Worm (Caenorhabditis elegans) whole organism, L4 larva: ENCODE data around the gene F54C8.7.

ENCODE experiments used
- F37D6.2 ChIP-seq: sonication (generic microtip); optimal IDR thresholded peaks from 2 replicates; lab custom pipeline; 2016; ENCODE audit warnings: mild to moderate bottlenecking, missing genetic modification characterization, missing compliant biosample characterization
- F44E2.7 ChIP-seq: fragments of 200-800 bp; sonication (Bioruptor generic); IDR thresholded peaks from 2 replicates; pipeline ENCODE4 v2.1.2; 2022; ENCODE audit warnings: missing genetic modification characterization, missing compliant biosample characterization
- R02D3.7 ChIP-seq: fragments of 150-350 bp; sonication (generic microtip); optimal IDR thresholded peaks from 3 replicates; lab custom pipeline; 2014; ENCODE audit warnings: missing biosample characterization, missing genetic modification characterization
- T20F7.1 ChIP-seq: fragments of 200-800 bp; sonication (Bioruptor generic); optimal IDR thresholded peaks from 2 replicates; lab custom pipeline; 2018; ENCODE audit warnings: mild to moderate bottlenecking, missing genetic modification characterization, missing compliant biosample characterization
- T26A8.4 ChIP-seq: fragments of 200-800 bp; sonication (Bioruptor generic); IDR thresholded peaks from 2 replicates; pipeline ENCODE4 v1.3.6; 2022; ENCODE audit warnings: missing genetic modification characterization, missing compliant biosample characterization
- Y105C5A.15 ChIP-seq: fragments of 200-800 bp; sonication (Bioruptor generic); IDR thresholded peaks from 2 replicates; pipeline ENCODE4 v1.3.6; 2022; ENCODE audit warnings: missing genetic modification characterization, missing compliant biosample characterization
- Y75B8A.6 ChIP-seq: fragments of 200-800 bp; sonication (Bioruptor generic); IDR thresholded peaks from 2 replicates; pipeline ENCODE4 v1.3.6; 2022; ENCODE audit warnings: missing genetic modification reagents, missing genetic modification characterization, missing compliant biosample characterization
- ZK546.5 ChIP-seq, 2 experiments: sonication (generic microtip); optimal IDR thresholded peaks; 2 replicates each; lab custom pipeline; 2017; ENCODE audit warnings: missing biosample characterization in 2 of 2, missing genetic modification characterization in 2 of 2
- aha-1 ChIP-seq: fragments of 150-350 bp; peaks from one replicate; lab custom pipeline; 2014; ENCODE audit warnings: missing biosample characterization, missing genetic modification characterization
- ama-1 ChIP-seq: fragments of 150-350 bp; optimal IDR thresholded peaks from 2 replicates; lab custom pipeline; 2014; ENCODE audit warnings: inconsistent platforms, mixed read lengths
- arid-1 ChIP-seq: fragments of 200-800 bp; sonication (Bioruptor generic); conservative IDR thresholded peaks from 2 replicates; pipeline ENCODE4 v1.3.6; 2022; ENCODE audit warnings: missing genetic modification reagents, missing genetic modification characterization, missing compliant biosample characterization
- attf-4 ChIP-seq: sonication (generic microtip); optimal IDR thresholded peaks from 3 replicates; lab custom pipeline; 2017; ENCODE audit warnings: missing biosample characterization, missing genetic modification characterization
- ceh-20 ChIP-seq: fragments of 200-800 bp; sonication (Bioruptor generic); IDR thresholded peaks from 2 replicates; pipeline ENCODE4 v1.3.6; 2022; ENCODE audit warnings: missing genetic modification reagents, missing genetic modification characterization, missing compliant biosample characterization
- ceh-28 ChIP-seq: fragments of 150-350 bp; optimal IDR thresholded peaks from 2 replicates; lab custom pipeline; 2014; ENCODE audit warnings: missing biosample characterization, missing genetic modification reagents, missing genetic modification characterization
- ceh-32 ChIP-seq: sonication (generic microtip); optimal IDR thresholded peaks from 2 replicates; lab custom pipeline; 2016; ENCODE audit warnings: mild to moderate bottlenecking, missing genetic modification characterization, missing compliant biosample characterization; ENCODE audit not compliant: poor library complexity
- ceh-62 ChIP-seq: sonication (generic microtip); optimal IDR thresholded peaks from 2 replicates; lab custom pipeline; 2017; ENCODE audit warnings: missing biosample characterization, missing genetic modification characterization
- ctbp-1 ChIP-seq: fragments of 200-800 bp; sonication (Bioruptor generic); IDR thresholded peaks from 2 replicates; pipeline ENCODE4 v1.3.6; 2022; ENCODE audit warnings: missing genetic modification reagents, missing genetic modification characterization, missing compliant biosample characterization
- daf-16 ChIP-seq, 3 experiments: sonication (generic microtip); optimal IDR thresholded peaks; 2 replicates each; lab custom pipeline; 2016 to 2017; ENCODE audit warnings: missing genetic modification characterization in 3 of 3, missing genetic modification reagents in 3 of 3, mild to moderate bottlenecking in 2 of 3, missing compliant biosample characterization in 2 of 3, missing biosample characterization in 1 of 3, moderate library complexity in 1 of 3
- daf-8 ChIP-seq: fragments of 200-800 bp; sonication (Bioruptor generic); IDR thresholded peaks from 2 replicates; pipeline ENCODE4 v1.3.6; 2022; ENCODE audit warnings: missing genetic modification characterization, missing compliant biosample characterization
- dmd-8 ChIP-seq: fragments of 200-800 bp; sonication (Bioruptor generic); IDR thresholded peaks from 2 replicates; pipeline ENCODE4 v1.3.6; 2022; ENCODE audit warnings: missing genetic modification characterization, missing compliant biosample characterization
- dmd-9 ChIP-seq: fragments of 200-800 bp; sonication (Bioruptor generic); IDR thresholded peaks from 2 replicates; pipeline ENCODE4 v1.3.6; 2022; ENCODE audit warnings: missing genetic modification reagents, missing genetic modification characterization, missing compliant biosample characterization
- dpl-1 ChIP-seq: fragments of 150-350 bp; optimal IDR thresholded peaks from 2 replicates; lab custom pipeline; 2014; ENCODE audit warnings: missing biosample characterization, missing genetic modification reagents, missing genetic modification characterization
- dve-1 ChIP-seq: sonication (generic microtip); optimal IDR thresholded peaks from 2 replicates; lab custom pipeline; 2017; ENCODE audit warnings: antibody characterized with exemption, mild to moderate bottlenecking, missing genetic modification characterization, missing compliant biosample characterization; ENCODE audit not compliant: insufficient read depth
- egl-27 ChIP-seq: sonication (generic microtip); optimal IDR thresholded peaks from 3 replicates; lab custom pipeline; 2017; ENCODE audit warnings: missing biosample characterization, missing genetic modification reagents, missing genetic modification characterization
- egl-43 ChIP-seq: fragments of 200-800 bp; sonication (Bioruptor generic); IDR thresholded peaks from 2 replicates; pipeline ENCODE4 v1.3.6; 2022; ENCODE audit warnings: missing genetic modification reagents, missing genetic modification characterization, missing compliant biosample characterization
- fos-1 ChIP-seq: fragments of 150-350 bp; optimal IDR thresholded peaks from 2 replicates; lab custom pipeline; 2014; ENCODE audit warnings: missing biosample characterization, missing genetic modification characterization
- hmg-1.1 ChIP-seq: fragments of 200-800 bp; sonication (Bioruptor generic); IDR thresholded peaks from 2 replicates; pipeline ENCODE4 v1.3.6; 2022; ENCODE audit warnings: missing genetic modification reagents, missing genetic modification characterization, missing compliant biosample characterization
- lin-13 ChIP-seq: fragments of 150-350 bp; optimal IDR thresholded peaks from 2 replicates; lab custom pipeline; 2014; ENCODE audit warnings: missing biosample characterization, missing genetic modification reagents, missing genetic modification characterization
- lin-29 ChIP-seq: fragments of 200-800 bp; sonication (Bioruptor generic); IDR thresholded peaks from 2 replicates; pipeline ENCODE4 v1.3.6; 2022; ENCODE audit warnings: missing genetic modification reagents, missing genetic modification characterization, missing compliant biosample characterization
- mdl-1 ChIP-seq, 2 experiments: fragments of 150-350 bp in 1 of 2; sonication (generic microtip) in 1 of 2; optimal IDR thresholded peaks; 2 replicates each; lab custom pipeline; 2014 to 2017; ENCODE audit warnings: missing biosample characterization in 2 of 2, missing genetic modification characterization in 2 of 2
- mep-1 ChIP-seq: fragments of 150-350 bp; sonication (generic microtip); optimal IDR thresholded peaks from 3 replicates; lab custom pipeline; 2014; ENCODE audit warnings: missing biosample characterization, missing genetic modification characterization
- nhr-10 ChIP-seq: fragments of 150-350 bp; optimal IDR thresholded peaks from 2 replicates; lab custom pipeline; 2014; ENCODE audit warnings: missing biosample characterization, missing genetic modification characterization
- nhr-11 ChIP-seq: fragments of 150-350 bp; optimal IDR thresholded peaks from 2 replicates; lab custom pipeline; 2014; ENCODE audit warnings: missing biosample characterization, missing genetic modification characterization
- nhr-25 ChIP-seq: sonication (generic microtip); optimal IDR thresholded peaks from 2 replicates; lab custom pipeline; 2017; ENCODE audit warnings: missing genetic modification characterization, mild to moderate bottlenecking, missing compliant biosample characterization, antibody characterized with exemption, moderate library complexity, borderline replicate concordance; ENCODE audit not compliant: insufficient read depth
- nhr-41 ChIP-seq: fragments of 200-800 bp; sonication (Bioruptor generic); IDR thresholded peaks from 2 replicates; pipeline ENCODE4 v1.3.6; 2022; ENCODE audit warnings: missing genetic modification reagents, missing genetic modification characterization, missing compliant biosample characterization
- nhr-42 ChIP-seq: fragments of 200-800 bp; sonication (Bioruptor generic); IDR thresholded peaks from 2 replicates; pipeline ENCODE4 v1.3.6; 2022; ENCODE audit warnings: missing genetic modification characterization, missing compliant biosample characterization
- nhr-48 ChIP-seq: sonication (generic microtip); optimal IDR thresholded peaks from 2 replicates; lab custom pipeline; 2016; ENCODE audit warnings: mild to moderate bottlenecking, missing genetic modification characterization, missing compliant biosample characterization
- nhr-6 ChIP-seq: fragments of 150-350 bp; optimal IDR thresholded peaks from 2 replicates; lab custom pipeline; 2014; ENCODE audit warnings: missing biosample characterization, missing genetic modification characterization
- nhr-76 ChIP-seq: fragments of 150-350 bp; optimal IDR thresholded peaks from 2 replicates; lab custom pipeline; 2014; ENCODE audit warnings: missing biosample characterization, missing genetic modification characterization
- nhr-77 ChIP-seq: fragments of 150-350 bp; optimal IDR thresholded peaks from 2 replicates; lab custom pipeline; 2014; ENCODE audit warnings: missing biosample characterization, missing genetic modification characterization
- pha-4 ChIP-seq, 2 experiments: fragments of 150-350 bp in 1 of 2; fragments of 200-800 bp in 1 of 2; sonication (Bioruptor generic) in 1 of 2; IDR thresholded peaks in 1 of 2; optimal IDR thresholded peaks in 1 of 2; 2 replicates each; pipeline versions ENCODE4 v1.3.6 to Lab custom; 2014 to 2022; ENCODE audit warnings: missing genetic modification characterization in 2 of 2, missing genetic modification reagents in 2 of 2, missing biosample characterization in 1 of 2, missing compliant biosample characterization in 1 of 2
- rbr-2 ChIP-seq: sonication (generic microtip); optimal IDR thresholded peaks from 2 replicates; lab custom pipeline; 2016; ENCODE audit warnings: missing genotype, missing genetic modification characterization, missing compliant biosample characterization
- sdz-12 ChIP-seq: fragments of 200-800 bp; sonication (Bioruptor generic); optimal IDR thresholded peaks from 2 replicates; lab custom pipeline; 2018; ENCODE audit warnings: mild to moderate bottlenecking, missing genetic modification characterization, missing compliant biosample characterization
- set-16 ChIP-seq: fragments of 200-800 bp; sonication (Bioruptor generic); IDR thresholded peaks from 2 replicates; pipeline ENCODE4 v1.3.6; 2022; ENCODE audit warnings: missing genetic modification reagents, missing genetic modification characterization, missing compliant biosample characterization
- skn-1 ChIP-seq: fragments of 150-350 bp; optimal IDR thresholded peaks from 2 replicates; lab custom pipeline; 2014; ENCODE audit warnings: missing biosample characterization, missing genetic modification characterization
- snpc-4 ChIP-seq: fragments of 150-350 bp; optimal IDR thresholded peaks from 2 replicates; lab custom pipeline; 2014; ENCODE audit warnings: missing biosample characterization, missing genetic modification characterization
- unc-39 ChIP-seq: sonication (generic microtip); optimal IDR thresholded peaks from 2 replicates; lab custom pipeline; 2017; ENCODE audit warnings: missing biosample characterization, missing genetic modification characterization
- vab-7 ChIP-seq: fragments of 200-800 bp; sonication (Bioruptor generic); IDR thresholded peaks from 2 replicates; pipeline ENCODE4 v1.3.6; 2022; ENCODE audit warnings: missing genetic modification reagents, missing genetic modification characterization, missing compliant biosample characterization
- zfp-2 ChIP-seq: sonication (generic microtip); optimal IDR thresholded peaks from 2 replicates; lab custom pipeline; 2016; ENCODE audit warnings: mild to moderate bottlenecking, missing genetic modification characterization, missing compliant biosample characterization
- ztf-7 ChIP-seq: fragments of 150-350 bp; optimal IDR thresholded peaks from 2 replicates; lab custom pipeline; 2014; ENCODE audit warnings: missing biosample characterization, missing genetic modification characterization

F54C8.7 gene

DNA sequence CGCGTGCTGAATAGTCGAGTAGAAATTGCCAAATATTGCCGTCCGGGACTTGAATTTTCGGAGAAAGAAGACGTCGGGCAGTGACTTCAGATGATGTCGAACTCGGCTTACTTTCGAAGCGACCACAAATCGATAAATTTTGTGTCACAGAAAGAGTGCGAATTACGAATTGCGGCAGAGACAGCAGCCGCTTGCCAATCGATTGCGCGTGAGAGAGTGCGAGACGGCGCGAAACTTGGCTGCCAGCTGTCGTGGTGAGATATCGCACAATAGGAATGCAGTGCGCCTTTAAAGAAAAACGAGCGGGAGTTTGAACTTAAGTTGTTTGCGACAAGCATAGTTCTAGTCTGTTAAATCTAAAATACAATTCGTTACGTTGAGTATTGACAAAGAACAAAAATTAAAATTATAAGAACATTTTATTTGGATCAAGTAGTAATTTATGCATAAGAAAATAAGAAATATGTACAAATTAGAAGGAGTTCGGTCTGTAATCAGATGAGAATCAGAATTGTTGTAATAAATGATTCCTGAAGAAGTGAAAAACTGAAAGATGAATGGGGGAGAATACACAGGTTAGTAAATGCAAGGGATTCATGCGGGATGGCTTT lies 10.3 kb downstream of the F54C8.7 start, which contains the start of gene pir-2 (continued):
- TF ChIP-seq ceh-20 (GFP tag; lab: Robert Waterston, UW): 0 out of 2 replicates have a peak, but pooled peaks have one; percentile 41
- no peak for TF ChIP-seq dmd-9 (GFP tag; lab: Robert Waterston, UW)
- TF ChIP-seq egl-27 (tag; lab: Kevin White, UChicago): no peak
- TF ChIP-seq nhr-42 (GFP tag; lab: Robert Waterston, UW): 0 out of 2 replicates have a peak, but pooled peaks have one; percentile 44
- peak; percentile 63; the same call in 1 of the 2 replicates for TF ChIP-seq F44E2.7 (GFP tag; lab: Robert Waterston, UW)
- TF ChIP-seq Y105C5A.15: no peak
- peak; percentile 87 for TF ChIP-seq nhr-6 (tag; lab: Kevin White, UChicago)
- peak; percentile 38; the same call in 1 of the 2 replicates for TF ChIP-seq ctbp-1 (GFP tag; lab: Robert Waterston, UW)
- no peak for TF ChIP-seq ceh-62
- no peak for TF ChIP-seq Y75B8A.6 (GFP tag; lab: Robert Waterston, UW)
- peak; percentile 50 for TF ChIP-seq set-16 (GFP tag; lab: Robert Waterston, UW)
- peak; percentile 69 for TF ChIP-seq T20F7.1 (GFP tag; lab: Kevin White, UChicago)
- TF ChIP-seq nhr-25 (tag; lab: Kevin White, UChicago): peak; percentile 69
- TF ChIP-seq daf-8 (GFP tag; lab: Robert Waterston, UW): no peak
- TF ChIP-seq fos-1 (tag; lab: Kevin White, UChicago): no peak
- TF ChIP-seq ama-1 (lab: Kevin White, UChicago): peak; percentile 89
- TF ChIP-seq unc-39 (tag; lab: Kevin White, UChicago): no peak
- TF ChIP-seq nhr-76 (tag; lab: Kevin White, UChicago): no peak
- TF ChIP-seq nhr-11 (tag; lab: Kevin White, UChicago): peak; percentile 75
- TF ChIP-seq aha-1: peak; percentile 71
- TF ChIP-seq skn-1: no peak
- TF ChIP-seq rbr-2 (tag; lab: Kevin White, UChicago): peak; percentile 84
- TF ChIP-seq ceh-32 (tag; lab: Kevin White, UChicago): no peak
- TF ChIP-seq snpc-4 (tag; lab: Kevin White, UChicago): no peak
- TF ChIP-seq ZK546.5 (tag; optimal IDR thresholded peaks at IDR 0.05; lab: Kevin White, UChicago): no peak
- TF ChIP-seq lin-29: no peak
- no peak for TF ChIP-seq R02D3.7
- no peak for TF ChIP-seq nhr-41 (GFP tag; lab: Robert Waterston, UW)
- TF ChIP-seq dve-1 (tag; lab: Kevin White, UChicago): peak; percentile 78
- TF ChIP-seq nhr-48 (tag; lab: Kevin White, UChicago): peak; percentile 7
- TF ChIP-seq dpl-1 (GFP tag; lab: Kevin White, UChicago): peak; percentile 93
- TF ChIP-seq mep-1 (tag; lab: Kevin White, UChicago): peak; percentile 85
- TF ChIP-seq hmg-1.1 (GFP tag; lab: Robert Waterston, UW): peak; percentile 81
- TF ChIP-seq zfp-2 (tag; lab: Kevin White, UChicago): peak; percentile 16
- TF ChIP-seq lin-13 (GFP tag; lab: Kevin White, UChicago): peak; percentile 60
- peak; percentile 31 for TF ChIP-seq nhr-77 (tag; lab: Kevin White, UChicago)
- peak; percentile 41; the same call in 1 of the 2 replicates for TF ChIP-seq vab-7 (GFP tag; lab: Robert Waterston, UW)
- peak; percentile 26 for TF ChIP-seq nhr-10 (tag; lab: Kevin White, UChicago)
- peak; percentile 46 for TF ChIP-seq ztf-7
- no peak for TF ChIP-seq daf-16 (GFP tag; optimal IDR thresholded peaks at IDR 0.05; lab: Kevin White, UChicago)
- peak; percentile 21 for TF ChIP-seq daf-16 (tag; optimal IDR thresholded peaks at IDR 0.05; lab: Kevin White, UChicago)
- TF ChIP-seq arid-1: peak; percentile 51; the same call in 1 of the 2 replicates
- TF ChIP-seq attf-4 (tag; lab: Kevin White, UChicago): no peak
- peak; percentile 89 for TF ChIP-seq ceh-28 (tag; lab: Kevin White, UChicago)
- peak; percentile 49 for TF ChIP-seq F37D6.2 (tag; lab: Kevin White, UChicago)
- no peak for TF ChIP-seq egl-43 (GFP tag; lab: Robert Waterston, UW)
- peak in 1 of 2 experiments; percentile 62 for TF ChIP-seq mdl-1 (tag; optimal IDR thresholded peaks at IDR 0.05; lab: Kevin White, UChicago)
- TF ChIP-seq pha-4 (GFP tag; IDR thresholded peaks at IDR 0.05; lab: Robert Waterston, UW): peak; percentile 38; the same call in 1 of the 2 replicates
- TF ChIP-seq pha-4 (tag; optimal IDR thresholded peaks at IDR 0.05; lab: Kevin White, UChicago): no peak
- TF ChIP-seq T26A8.4 (GFP tag; lab: Robert Waterston, UW): peak; percentile 51
- no peak for TF ChIP-seq dmd-8 (GFP tag; lab: Robert Waterston, UW)
- no peak for TF ChIP-seq sdz-12 (GFP tag; lab: Kevin White, UChicago)
